Fruit fly (Drosophila melanogaster): ENCODE data around the gene CG1785.

The CG1785 gene

DNA sequence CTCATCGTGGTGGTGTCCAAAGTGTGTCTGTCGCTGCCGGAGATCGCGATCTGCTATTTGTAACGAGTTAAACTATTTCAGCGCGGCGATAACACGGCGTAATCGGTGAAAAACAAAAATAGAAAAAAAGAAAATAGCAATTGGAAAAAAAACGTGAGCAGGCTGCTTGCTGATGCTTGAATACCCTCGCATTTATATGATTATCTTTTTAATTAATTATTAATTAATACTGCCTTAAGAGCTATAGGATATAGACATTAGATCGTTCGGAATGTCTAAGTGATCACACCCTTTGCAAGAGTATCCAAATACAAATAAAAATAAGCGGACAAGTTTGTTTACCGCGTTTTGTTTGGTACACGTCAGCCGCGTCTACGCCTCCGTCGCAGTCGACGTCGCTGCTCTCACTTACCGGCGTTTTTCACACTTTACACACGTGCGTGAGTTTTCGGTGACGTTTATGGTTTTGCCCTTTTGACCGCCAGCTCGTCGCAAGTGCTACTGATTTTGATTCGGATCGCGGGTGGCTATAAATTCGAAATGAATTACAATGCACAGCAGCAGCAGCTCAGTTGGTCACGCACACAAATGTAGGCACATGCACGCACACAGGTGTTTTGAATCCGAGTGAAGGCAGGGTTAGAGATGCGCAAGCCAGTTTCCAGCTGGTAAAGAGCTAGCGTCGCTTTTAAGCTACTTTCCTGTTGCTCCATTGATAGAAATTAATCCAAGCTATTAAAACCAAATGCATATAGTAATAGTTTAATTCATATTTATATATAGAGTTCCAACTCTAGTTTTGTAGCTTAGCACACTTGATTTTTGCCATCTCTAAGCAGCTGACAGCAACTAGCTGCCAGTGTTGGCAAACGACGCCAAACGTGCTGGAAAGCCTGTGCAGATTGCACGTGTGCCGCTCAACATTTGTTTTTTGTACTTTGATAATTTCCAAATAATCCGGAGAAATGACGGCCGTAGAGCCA lies at the start of gene CG1785, which contains the start of gene CG2004:
Gene CG1785, plus strand, starts transcription at position 873 of the 983 bp plus-strand sequence.
Gene CG2004, minus strand, starts transcription at position 861 of the 983 bp plus-strand sequence.
- TF ChIP-seq Hr83 (GFP tag; optimal IDR thresholded peaks at IDR 0.05; ENCODE audit: poor library complexity, severe bottlenecking) (no peak), rgr (GFP tag; optimal IDR thresholded peaks at IDR 0.05) (peak; percentile 94), Myc (optimal IDR thresholded peaks at IDR 0.05) (peak; percentile 88), jim (GFP tag; optimal IDR thresholded peaks at IDR 0.05) (no peak), lola (GFP tag; optimal IDR thresholded peaks at IDR 0.05) (no peak), woc (GFP tag; optimal IDR thresholded peaks at IDR 0.05) (peak; percentile 80), Hr78 (GFP tag; optimal IDR thresholded peaks at IDR 0.05) (no peak), CG9705 (GFP tag; optimal IDR thresholded peaks at IDR 0.05) (peak; percentile 87), psq (GFP tag; optimal IDR thresholded peaks at IDR 0.05) (peak; percentile 89), pan (optimal IDR thresholded peaks at IDR 0.05) (no peak), Rel (GFP tag; optimal IDR thresholded peaks at IDR 0.05) (no peak), Rel (tag; optimal IDR thresholded peaks at IDR 0.05) (peak; percentile 70), fru (GFP tag; optimal IDR thresholded peaks at IDR 0.05) (peak; percentile 94), Sp1 (GFP tag; optimal IDR thresholded peaks at IDR 0.05) (peak; percentile 87), HLH106 (tag; optimal IDR thresholded peaks at IDR 0.05) (peak; percentile 93), N (GFP tag; optimal IDR thresholded peaks at IDR 0.05) (no peak), Dfd (GFP tag; optimal IDR thresholded peaks at IDR 0.05) (no peak), Jra (GFP tag; optimal IDR thresholded peaks at IDR 0.05) (peak; percentile 86), OdsH (GFP tag; optimal IDR thresholded peaks at IDR 0.05) (peak; percentile 91), h (GFP tag; optimal IDR thresholded peaks at IDR 0.05) (peak; percentile 95), brk (GFP tag; optimal IDR thresholded peaks at IDR 0.05) (no peak), usp (GFP tag; optimal IDR thresholded peaks at IDR 0.05) (no peak), Vsx2 (GFP tag; optimal IDR thresholded peaks at IDR 0.05; ENCODE audit: partially characterized antibody) (no peak), dl (GFP tag; optimal IDR thresholded peaks at IDR 0.05; ENCODE audit: insufficient read depth in 1 of 2, partially characterized antibody in 2 of 2) (no peak), dsf (GFP tag; optimal IDR thresholded peaks at IDR 0.05; ENCODE audit: borderline replicate concordance) (peak; percentile 81), Hnf4 (GFP tag; optimal IDR thresholded peaks at IDR 0.05) (peak; percentile 92), Mio (GFP tag; optimal IDR thresholded peaks at IDR 0.05) (no peak), tai (GFP tag; optimal IDR thresholded peaks at IDR 0.05) (no peak), sv (GFP tag; optimal IDR thresholded peaks at IDR 0.05) (peak; percentile 93), sage (GFP tag; optimal IDR thresholded peaks at IDR 0.05) (peak; percentile 84), CG32264 (GFP tag; optimal IDR thresholded peaks at IDR 0.05) (peak; percentile 42), GATAd (GFP tag; optimal IDR thresholded peaks at IDR 0.05) (peak; percentile 88), br (GFP tag; optimal IDR thresholded peaks at IDR 0.05) (peak; percentile 90), CrebA (GFP tag; optimal IDR thresholded peaks at IDR 0.05; ENCODE audit: borderline replicate concordance) (no peak), ey (GFP tag; optimal IDR thresholded peaks at IDR 0.05) (peak; percentile 90), Abd-B (GFP tag; optimal IDR thresholded peaks at IDR 0.05) (no peak), foxo (GFP tag; optimal IDR thresholded peaks at IDR 0.05) (peak in 1 of 2 experiments; percentile 96), Dif (GFP tag; optimal IDR thresholded peaks at IDR 0.05; ENCODE audit: partially characterized antibody) (no peak), dmrt93B (GFP tag; optimal IDR thresholded peaks at IDR 0.05) (peak; percentile 87)

All from whole organism, wandering third instar larva.